Worm (Caenorhabditis elegans): ENCODE data around the gene srj-39.

DNA sequence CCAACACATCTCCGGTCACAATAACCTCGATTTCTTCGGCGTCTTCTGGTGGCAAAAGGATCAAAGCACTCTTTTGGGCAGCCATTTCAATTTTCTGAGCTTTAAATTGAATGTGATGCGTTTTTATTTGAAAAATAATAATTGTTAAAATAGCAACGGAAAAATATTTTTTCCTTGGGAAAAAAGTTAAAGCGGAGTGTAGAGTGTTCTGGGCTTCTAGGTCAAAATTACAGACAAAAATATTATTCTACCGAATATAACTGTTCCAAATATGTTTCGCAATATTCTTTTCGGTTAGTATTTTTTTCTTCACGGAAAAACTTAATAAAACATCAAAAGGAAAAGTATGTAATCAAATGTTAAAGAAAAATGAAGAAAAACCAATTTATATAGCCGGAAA lies 49.4 kb upstream of the srj-39 start, which contains the start of gene djr-1.2:
- TF ChIP-seq T23F11.4 (GFP tag; optimal IDR thresholded peaks at IDR 0.05) (no peak), fkh-6 (tag; optimal IDR thresholded peaks at IDR 0.05) (no peak), C08G9.2 (tag; optimal IDR thresholded peaks at IDR 0.05) (no peak), unc-3 (GFP tag; conservative IDR thresholded peaks at IDR 0.05) (no peak), unc-3 (tag; optimal IDR thresholded peaks at IDR 0.05) (no peak), ceh-18 (tag; optimal IDR thresholded peaks at IDR 0.05) (no peak), ama-1 (optimal IDR thresholded peaks at IDR 0.05) (no peak), pha-4 (tag; optimal IDR thresholded peaks at IDR 0.05) (no peak), sox-4 (tag; optimal IDR thresholded peaks at IDR 0.05) (no peak), ceh-2 (tag; optimal IDR thresholded peaks at IDR 0.05) (no peak), ref-2 (tag; optimal IDR thresholded peaks at IDR 0.05) (no peak), syd-9 (tag; optimal IDR thresholded peaks at IDR 0.05) (no peak), ceh-24 (tag; optimal IDR thresholded peaks at IDR 0.05) (no peak), hlh-30 (tag; optimal IDR thresholded peaks at IDR 0.05; ENCODE audit: insufficient read depth) (no peak)
